Worm (Caenorhabditis elegans) whole organism, early embryonic: ENCODE data around the gene mms-19.

Experiments
- aly-1 ChIP-seq: sonication (generic microtip); optimal IDR thresholded peaks from 2 replicates; lab custom pipeline; 2016; ENCODE audit warnings: missing genetic modification characterization, missing compliant biosample characterization
- ama-1 ChIP-seq: fragments of 150-350 bp; optimal IDR thresholded peaks from 2 replicates; lab custom pipeline; 2014
- ceh-13 ChIP-seq: fragments of 200-800 bp; sonication (Bioruptor generic); optimal IDR thresholded peaks from 2 replicates; lab custom pipeline; 2018; ENCODE audit warnings: mild to moderate bottlenecking, missing genetic modification characterization, missing compliant biosample characterization
- ets-7 ChIP-seq: sonication (generic microtip); optimal IDR thresholded peaks from 2 replicates; lab custom pipeline; 2016; ENCODE audit warnings: missing genotype, missing genetic modification characterization, missing compliant biosample characterization
- flt-1 ChIP-seq: fragments of 200-800 bp; sonication (Bioruptor generic); IDR thresholded peaks from 2 replicates; pipeline ENCODE4 v1.3.6; 2022; ENCODE audit warnings: missing genetic modification characterization, missing compliant biosample characterization
- hmbx-1 ChIP-seq: sonication (generic microtip); optimal IDR thresholded peaks from 2 replicates; lab custom pipeline; 2016; ENCODE audit warnings: mild to moderate bottlenecking, missing genetic modification characterization, missing compliant biosample characterization
- pes-1 ChIP-seq: fragments of 200-800 bp; sonication (Bioruptor generic); IDR thresholded peaks from 2 replicates; pipeline ENCODE4 v1.3.6; 2022; ENCODE audit warnings: missing genetic modification reagents, missing genetic modification characterization, missing compliant biosample characterization
- scrt-1 ChIP-seq: fragments of 200-800 bp; sonication (Bioruptor generic); IDR thresholded peaks from 2 replicates; pipeline ENCODE4 v1.3.6; 2022; ENCODE audit warnings: missing genetic modification characterization, missing compliant biosample characterization
- tbx-11 ChIP-seq: fragments of 200-800 bp; sonication (Bioruptor generic); IDR thresholded peaks from 2 replicates; pipeline ENCODE4 v1.3.6; 2022; ENCODE audit warnings: missing genetic modification characterization, missing compliant biosample characterization
- tra-4 ChIP-seq: sonication (generic microtip); optimal IDR thresholded peaks from 2 replicates; lab custom pipeline; 2017; ENCODE audit warnings: missing genetic modification characterization, missing compliant biosample characterization

- no peak for TF ChIP-seq ceh-13 (GFP tag; lab: Kevin White, UChicago)
- TF ChIP-seq tbx-11 (GFP tag; lab: Robert Waterston, UW): no peak
- no peak for TF ChIP-seq ama-1 (lab: Kevin White, UChicago)
- no peak for TF ChIP-seq tra-4 (tag; lab: Kevin White, UChicago)
- TF ChIP-seq hmbx-1 (tag; lab: Kevin White, UChicago): no peak
- TF ChIP-seq pes-1: no peak
- no peak for TF ChIP-seq aly-1 (tag; lab: Kevin White, UChicago)
- TF ChIP-seq flt-1: no peak
- no peak for TF ChIP-seq ets-7
- TF ChIP-seq scrt-1 (GFP tag; lab: Robert Waterston, UW): no peak
These were observed 14.7 kb upstream of the mms-19 start for ce11 chrV:5499475-5499874.
